Fruit fly (Drosophila melanogaster) whole organism, wandering third instar larva: ENCODE results near the gene Atg18b.

ENCODE experiments used
- Abd-B ChIP-seq: fragments of >200 bp; optimal IDR thresholded peaks from 2 replicates; lab custom pipeline; 2017; ENCODE audit warnings: missing biosample characterization, missing genetic modification characterization
- CG32264 ChIP-seq: fragments of 200-800 bp; sonication (Bioruptor generic); optimal IDR thresholded peaks from 2 replicates; lab custom pipeline; 2016; ENCODE audit warnings: missing biosample characterization, missing genetic modification characterization
- CG9705 ChIP-seq: fragments of 200-800 bp; sonication (Bioruptor generic); optimal IDR thresholded peaks from 2 replicates; lab custom pipeline; 2018; ENCODE audit warnings: missing biosample characterization, mild to moderate bottlenecking, missing genetic modification characterization
- Dfd ChIP-seq: fragments of >200 bp; optimal IDR thresholded peaks from 2 replicates; lab custom pipeline; 2017; ENCODE audit warnings: missing biosample characterization, missing genetic modification characterization
- Dif ChIP-seq: fragments of 200-275, 200-300 bp; sonication (Bioruptor generic); optimal IDR thresholded peaks from 2 replicates; lab custom pipeline; 2018; ENCODE audit warnings: missing biosample characterization, missing genetic modification characterization; ENCODE audit not compliant: partially characterized antibody
- GATAd ChIP-seq: sonication (Bioruptor generic); optimal IDR thresholded peaks from 2 replicates; lab custom pipeline; 2016; ENCODE audit warnings: missing biosample characterization, missing genetic modification characterization
- HLH106 ChIP-seq: fragments of 200-800 bp; optimal IDR thresholded peaks from 3 replicates; lab custom pipeline; 2019; ENCODE audit warnings: missing biosample characterization, mild to moderate bottlenecking, missing genetic modification characterization, moderate library complexity
- Hnf4 ChIP-seq: fragments of 200-800 bp; sonication (Bioruptor generic); optimal IDR thresholded peaks from 2 replicates; lab custom pipeline; 2016; ENCODE audit warnings: missing biosample characterization, mild to moderate bottlenecking, missing genetic modification characterization
- Hr78 ChIP-seq: fragments of >200 bp; optimal IDR thresholded peaks from 2 replicates; lab custom pipeline; 2017; ENCODE audit warnings: missing biosample characterization, missing genetic modification characterization
- Hr83 ChIP-seq: fragments of 200-300 bp; sonication (Bioruptor generic); optimal IDR thresholded peaks from 2 replicates; lab custom pipeline; 2016; ENCODE audit warnings: missing biosample characterization, mild to moderate bottlenecking, missing genetic modification characterization, moderate library complexity; ENCODE audit not compliant: poor library complexity, severe bottlenecking
- Jra ChIP-seq: sonication (Bioruptor generic); optimal IDR thresholded peaks from 2 replicates; lab custom pipeline; 2016; ENCODE audit warnings: missing biosample characterization, missing genetic modification characterization
- Mio ChIP-seq: sonication (Bioruptor generic); optimal IDR thresholded peaks from 2 replicates; lab custom pipeline; 2016; ENCODE audit warnings: missing biosample characterization, missing genetic modification characterization
- Myc ChIP-seq: fragments of >200 bp; optimal IDR thresholded peaks from 2 replicates; lab custom pipeline; 2017
- N ChIP-seq: fragments of >200 bp; optimal IDR thresholded peaks from 2 replicates; lab custom pipeline; 2018; ENCODE audit warnings: missing biosample characterization, missing external identifiers, missing genetic modification characterization
- OdsH ChIP-seq: fragments of 200-800 bp; sonication (Bioruptor generic); optimal IDR thresholded peaks from 2 replicates; lab custom pipeline; 2016; ENCODE audit warnings: missing biosample characterization, mild to moderate bottlenecking, missing genetic modification characterization
- Rel ChIP-seq, 2 experiments: fragments of 200-800 bp; sonication (Bioruptor generic) in 1 of 2; optimal IDR thresholded peaks; 2 replicates in 1 of 2; 3 replicates in 1 of 2; lab custom pipeline; 2016 to 2019; ENCODE audit warnings: mild to moderate bottlenecking in 2 of 2, missing biosample characterization in 2 of 2, missing genetic modification characterization in 2 of 2, moderate library complexity in 1 of 2
- Sp1 ChIP-seq: fragments of 200-800 bp; sonication (Bioruptor generic); optimal IDR thresholded peaks from 3 replicates; lab custom pipeline; 2019; ENCODE audit warnings: missing biosample characterization, mild to moderate bottlenecking, missing genetic modification characterization, moderate library complexity
- Vsx2 ChIP-seq: fragments of 200-300, 225-300 bp; sonication (Bioruptor generic); optimal IDR thresholded peaks from 2 replicates; lab custom pipeline; 2018; ENCODE audit warnings: missing biosample characterization, missing genetic modification characterization; ENCODE audit not compliant: partially characterized antibody
- br ChIP-seq: fragments of 200-800 bp; sonication (Bioruptor generic); optimal IDR thresholded peaks from 2 replicates; lab custom pipeline; 2016; ENCODE audit warnings: missing biosample characterization, missing genetic modification characterization
- dl ChIP-seq, 2 experiments: fragments of 175-275, 200-275 bp in 1 of 2; fragments of 200-275 bp in 1 of 2; sonication (Bioruptor generic); optimal IDR thresholded peaks; lab custom pipeline; 2018; ENCODE audit warnings: mild to moderate bottlenecking in 2 of 2, missing biosample characterization in 2 of 2, missing genetic modification characterization in 2 of 2, moderate library complexity in 2 of 2; ENCODE audit not compliant: partially characterized antibody in 2 of 2, insufficient read depth in 1 of 2
- dmrt93B ChIP-seq: fragments of 200-800 bp; sonication (Bioruptor generic); optimal IDR thresholded peaks from 2 replicates; lab custom pipeline; 2018; ENCODE audit warnings: missing biosample characterization, mild to moderate bottlenecking, missing genetic modification characterization
- dsf ChIP-seq: sonication (Bioruptor generic); optimal IDR thresholded peaks from 2 replicates; lab custom pipeline; 2016; ENCODE audit warnings: missing biosample characterization, missing genetic modification characterization, borderline replicate concordance
- ey ChIP-seq: fragments of 200-800 bp; sonication (Bioruptor generic); optimal IDR thresholded peaks from 2 replicates; lab custom pipeline; 2016; ENCODE audit warnings: missing biosample characterization, missing genetic modification characterization
- foxo ChIP-seq, 2 experiments: fragments of 200-800 bp; sonication (Bioruptor generic); optimal IDR thresholded peaks; 2 replicates in 1 of 2; 3 replicates in 1 of 2; lab custom pipeline; 2016 to 2017; ENCODE audit warnings: missing biosample characterization in 2 of 2, missing genetic modification characterization in 2 of 2
- fru ChIP-seq: fragments of 200-800 bp; sonication (Bioruptor generic); optimal IDR thresholded peaks from 3 replicates; lab custom pipeline; 2016; ENCODE audit warnings: missing biosample characterization, mild to moderate bottlenecking, missing genetic modification characterization
- h ChIP-seq: fragments of 200-800 bp; sonication (Bioruptor generic); optimal IDR thresholded peaks from 3 replicates; lab custom pipeline; 2016; ENCODE audit warnings: missing biosample characterization, mild to moderate bottlenecking, missing genetic modification characterization
- jim ChIP-seq: fragments of 175-275, 200-325 bp; sonication (Bioruptor generic); optimal IDR thresholded peaks from 2 replicates; lab custom pipeline; 2016; ENCODE audit warnings: missing biosample characterization, mild to moderate bottlenecking, missing genetic modification characterization
- lola ChIP-seq: fragments of >200 bp; optimal IDR thresholded peaks from 2 replicates; lab custom pipeline; 2017; ENCODE audit warnings: missing biosample characterization, missing genetic modification characterization
- pan ChIP-seq: fragments of >200 bp; optimal IDR thresholded peaks from 2 replicates; lab custom pipeline; 2017
- psq ChIP-seq: fragments of 200-800 bp; sonication (Bioruptor generic); optimal IDR thresholded peaks from 3 replicates; lab custom pipeline; 2017; ENCODE audit warnings: missing biosample characterization, mild to moderate bottlenecking, missing genetic modification characterization, moderate library complexity
- rgr ChIP-seq: fragments of 200-800 bp; sonication (Bioruptor generic); optimal IDR thresholded peaks from 3 replicates; lab custom pipeline; 2016; ENCODE audit warnings: missing biosample characterization, mild to moderate bottlenecking, missing genetic modification characterization
- sage ChIP-seq: fragments of 200-800 bp; sonication (Bioruptor generic); optimal IDR thresholded peaks from 2 replicates; lab custom pipeline; 2016; ENCODE audit warnings: missing biosample characterization, mild to moderate bottlenecking, missing genetic modification characterization
- sv ChIP-seq: fragments of 200-800 bp; sonication (Bioruptor generic); optimal IDR thresholded peaks from 3 replicates; lab custom pipeline; 2016; ENCODE audit warnings: missing biosample characterization, missing genetic modification characterization
- tai ChIP-seq: sonication (Bioruptor generic); optimal IDR thresholded peaks from 2 replicates; lab custom pipeline; 2016; ENCODE audit warnings: missing biosample characterization, missing genetic modification characterization
- woc ChIP-seq: sonication (Bioruptor generic); optimal IDR thresholded peaks from 2 replicates; lab custom pipeline; 2016; ENCODE audit warnings: missing biosample characterization, mild to moderate bottlenecking, missing genetic modification characterization

Atg18b gene

DNA sequence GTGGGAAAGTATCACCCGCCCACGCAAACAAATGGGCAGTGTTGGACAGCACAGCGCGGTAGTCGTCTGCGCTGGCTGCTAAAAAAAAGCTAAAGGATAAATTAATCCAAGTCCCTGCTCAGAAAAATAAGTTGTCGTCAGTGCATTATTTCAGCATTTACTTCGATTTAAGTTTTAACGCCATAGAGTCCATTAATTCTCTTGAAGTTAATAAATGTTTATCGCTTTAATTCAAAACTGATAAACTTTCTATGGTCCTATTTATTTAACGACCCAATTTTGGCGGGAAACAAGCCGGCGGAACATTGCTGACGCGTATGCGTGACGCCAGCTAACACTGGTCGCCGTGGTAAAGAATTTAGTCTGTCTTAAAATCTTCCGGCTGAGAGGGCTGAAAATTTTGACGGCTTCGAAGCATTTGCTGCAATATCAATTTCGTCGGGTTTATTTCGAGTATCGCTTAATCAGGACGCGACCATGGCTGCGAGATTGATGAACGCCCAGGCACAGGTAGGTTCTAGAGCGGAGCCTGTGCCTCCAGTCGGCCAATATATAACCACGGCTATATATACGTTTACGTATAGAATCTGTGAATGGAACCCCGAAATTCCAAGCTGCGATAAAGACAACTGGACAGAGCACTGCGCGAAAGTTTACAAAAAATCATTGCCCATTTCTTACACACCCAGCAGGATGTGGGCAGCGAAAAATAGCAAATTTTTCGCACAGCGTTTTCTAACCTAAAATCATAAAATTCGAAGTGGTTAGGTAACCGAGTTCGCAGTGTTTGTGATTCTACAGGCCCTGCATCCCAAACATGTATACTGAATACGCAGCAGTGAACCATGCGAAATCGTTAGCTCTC, 51.8 kb downstream of the Atg18b start, which contains the start of the genes mAcon1, CG43345 and CG43346 (continued):
- TF ChIP-seq GATAd (GFP tag; lab: Kevin White, UChicago) (peak; percentile 76), jim (GFP tag; lab: Kevin White, UChicago) (no peak), N (no peak), sv (GFP tag; lab: Kevin White, UChicago) (peak; percentile 80), Hnf4 (GFP tag; lab: Kevin White, UChicago) (peak; percentile 85), br (GFP tag; lab: Kevin White, UChicago) (peak; percentile 91), Hr83 (no peak), CG9705 (GFP tag; lab: Kevin White, UChicago) (peak; percentile 89), Sp1 (GFP tag; lab: Kevin White, UChicago) (peak; percentile 85), Jra (peak; percentile 74), Dfd (no peak), woc (GFP tag; lab: Kevin White, UChicago) (peak; percentile 96), pan (lab: Kevin White, UChicago) (no peak), Mio (GFP tag; lab: Kevin White, UChicago) (peak; percentile 15), Vsx2 (GFP tag; lab: Kevin White, UChicago) (no peak), Myc (peak; percentile 100), ey (GFP tag; lab: Kevin White, UChicago) (peak; percentile 84), sage (GFP tag; lab: Kevin White, UChicago) (no peak)
- TF ChIP-seq, all 38 proteins: peak for 21

- TF ChIP-seq CG32264 (GFP tag; lab: Kevin White, UChicago) (no peak), Hr83 (no peak), HLH106 (tag; lab: Kevin White, UChicago) (peak; percentile 11), Jra (no peak), woc (GFP tag; lab: Kevin White, UChicago) (peak; percentile 4), Rel (GFP tag; optimal IDR thresholded peaks at IDR 0.05; lab: Kevin White, UChicago) (no peak), Rel (tag; optimal IDR thresholded peaks at IDR 0.05; lab: Kevin White, UChicago) (peak; percentile 39), h (GFP tag; lab: Kevin White, UChicago) (peak; percentile 36), fru (GFP tag; lab: Kevin White, UChicago) (no peak), Sp1 (GFP tag; lab: Kevin White, UChicago) (no peak), rgr (peak; percentile 1), Hnf4 (GFP tag; lab: Kevin White, UChicago) (peak; percentile 12), jim (GFP tag; lab: Kevin White, UChicago) (no peak), Myc (peak; percentile 6), OdsH (GFP tag; lab: Kevin White, UChicago) (no peak), Vsx2 (GFP tag; lab: Kevin White, UChicago) (no peak), br (GFP tag; lab: Kevin White, UChicago) (no peak)
Observed at dm6 chr2L:21166422-21166821, 54.0 kb downstream of the Atg18b start.

DNA sequence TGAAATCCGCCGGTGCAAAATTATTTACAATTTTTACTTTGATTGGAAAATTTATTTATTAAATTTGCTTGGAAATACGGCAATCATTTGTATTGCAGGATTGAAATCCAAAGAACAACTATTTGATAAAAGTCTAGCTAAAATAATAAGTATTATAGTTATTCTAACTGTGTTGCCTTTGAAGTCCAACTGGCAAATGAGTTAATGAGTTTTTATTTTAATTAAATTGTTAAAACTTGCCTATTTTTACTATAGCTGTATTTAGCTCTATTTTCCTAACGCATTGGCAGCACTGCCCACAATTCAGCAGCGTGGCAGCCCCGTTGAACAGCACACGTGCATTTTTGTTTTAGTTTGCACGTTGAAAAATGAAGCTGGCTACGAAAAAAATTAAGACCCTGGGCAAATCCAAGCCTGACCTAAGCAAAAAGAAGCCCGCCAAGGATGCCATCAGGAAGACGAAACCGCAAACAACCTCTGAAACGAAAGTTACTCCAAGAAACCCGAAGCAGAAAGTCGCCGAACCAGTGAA, 57.0 kb downstream of the Atg18b start, which contains the start of gene Noc2:
Gene Noc2, plus strand, starts transcription at position 331 of the 532 bp plus-strand sequence.
- TF ChIP-seq fru (GFP tag; lab: Kevin White, UChicago), result peak; percentile 45
- no peak for TF ChIP-seq Dfd
- TF ChIP-seq Jra, result no peak
- TF ChIP-seq Myc, result peak; percentile 78
- peak; percentile 46 for TF ChIP-seq ey (GFP tag; lab: Kevin White, UChicago)
- peak; percentile 61 for TF ChIP-seq h (GFP tag; lab: Kevin White, UChicago)
- no peak for TF ChIP-seq tai (GFP tag; lab: Kevin White, UChicago)
- no peak for TF ChIP-seq N
- peak; percentile 35 for TF ChIP-seq Hr83
- peak; percentile 67 for TF ChIP-seq jim (GFP tag; lab: Kevin White, UChicago)
- peak; percentile 7 for TF ChIP-seq sv (GFP tag; lab: Kevin White, UChicago)
- peak; percentile 21 for TF ChIP-seq Hnf4 (GFP tag; lab: Kevin White, UChicago)
- TF ChIP-seq foxo (GFP tag; optimal IDR thresholded peaks at IDR 0.05; lab: Kevin White, UChicago), result peak in 1 of 2 experiments; percentile 73
- TF ChIP-seq GATAd (GFP tag; lab: Kevin White, UChicago), result no peak
- TF ChIP-seq OdsH (GFP tag; lab: Kevin White, UChicago), result peak; percentile 15
- peak; percentile 44 for TF ChIP-seq dmrt93B (GFP tag; lab: Kevin White, UChicago)
- TF ChIP-seq HLH106 (tag; lab: Kevin White, UChicago), result peak; percentile 59
- TF ChIP-seq psq (GFP tag; lab: Kevin White, UChicago), result peak; percentile 44
- TF ChIP-seq rgr, result peak; percentile 43
- TF ChIP-seq Mio (GFP tag; lab: Kevin White, UChicago), result no peak
- no peak for TF ChIP-seq Hr78 (GFP tag; lab: Kevin White, UChicago)
- TF ChIP-seq CG32264 (GFP tag; lab: Kevin White, UChicago), result no peak
- no peak for TF ChIP-seq Rel (GFP tag; optimal IDR thresholded peaks at IDR 0.05; lab: Kevin White, UChicago)
- peak; percentile 81 for TF ChIP-seq Rel (tag; optimal IDR thresholded peaks at IDR 0.05; lab: Kevin White, UChicago)
- TF ChIP-seq Abd-B (GFP tag; lab: Kevin White, UChicago), result no peak
- no peak for TF ChIP-seq CG9705 (GFP tag; lab: Kevin White, UChicago)
- TF ChIP-seq woc (GFP tag; lab: Kevin White, UChicago), result peak; percentile 52
- no peak for TF ChIP-seq Dif
- no peak for TF ChIP-seq pan (lab: Kevin White, UChicago)
- TF ChIP-seq lola, result no peak
- TF ChIP-seq sage (GFP tag; lab: Kevin White, UChicago), result no peak
- TF ChIP-seq Vsx2 (GFP tag; lab: Kevin White, UChicago), result no peak
- TF ChIP-seq dsf (GFP tag; lab: Kevin White, UChicago), result no peak
- TF ChIP-seq Sp1 (GFP tag; lab: Kevin White, UChicago), result peak; percentile 26
- no peak for TF ChIP-seq dl (GFP tag; optimal IDR thresholded peaks at IDR 0.05; lab: Kevin White, UChicago; ENCODE audit: insufficient read depth in 1 of 2, partially characterized antibody in 2 of 2)
- TF ChIP-seq, all 38 proteins: peak for 17
